Fruit fly (Drosophila melanogaster): ENCODE measurements around the gene CG13050.

CG13050 gene

DNA sequence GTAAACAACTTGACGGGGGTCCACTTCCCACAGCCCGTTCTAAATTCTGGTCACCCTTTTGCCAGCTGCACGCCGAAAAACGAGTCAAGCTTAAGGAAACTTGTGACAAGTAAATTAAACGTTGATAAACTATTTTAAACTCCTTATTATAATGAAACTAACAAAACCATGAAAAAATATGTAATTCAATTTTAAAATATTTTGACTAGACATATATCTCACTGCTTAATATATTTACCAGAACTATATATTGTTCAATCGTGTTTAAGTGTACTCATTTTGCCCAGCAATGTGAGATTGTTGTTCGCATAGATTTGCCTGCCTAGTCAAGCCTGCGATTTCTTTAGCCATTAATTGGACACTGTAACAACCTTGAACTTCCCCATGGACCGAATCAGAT is 19.5 kb downstream of the CG13050 start, which contains the start of gene CG13053 (continued):
- peak; percentile 89 for TF ChIP-seq Eip78C (GFP tag)
- TF ChIP-seq fd59A (GFP tag; optimal IDR thresholded peaks at IDR 0.05): peak; percentile 62
- TF ChIP-seq CG7368 (GFP tag; optimal IDR thresholded peaks at IDR 0.05): no peak

DNA sequence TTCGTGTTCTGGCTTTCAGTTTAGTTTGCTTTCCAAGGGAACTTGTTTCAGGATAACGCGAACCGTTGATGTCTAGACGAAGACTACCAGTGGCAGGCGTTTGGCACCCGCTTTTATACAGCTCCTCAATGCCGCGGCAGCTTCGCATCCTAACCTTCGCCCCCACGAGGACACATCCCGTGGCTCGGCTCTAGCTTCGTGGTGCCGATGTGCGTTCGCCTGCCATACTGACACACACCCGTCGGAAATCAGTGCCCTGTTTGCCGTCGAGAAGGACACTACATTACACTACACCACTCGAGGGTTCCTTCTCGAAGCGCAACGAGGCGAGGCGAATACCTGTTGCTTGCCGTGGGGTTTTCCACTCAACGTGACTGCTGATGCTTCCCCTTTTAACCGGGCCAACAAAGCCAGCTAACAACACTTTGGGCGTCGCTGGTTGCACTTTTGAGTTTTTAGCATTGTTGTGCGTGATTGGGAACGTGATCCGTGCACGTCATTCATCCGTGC is 21.9 kb downstream of the CG13050 start, which contains the start of gene CG13054:
Gene CG13054, minus strand, starts transcription at position 74 of the 510 bp plus-strand sequence.
- TF ChIP-seq topi (GFP tag; optimal IDR thresholded peaks at IDR 0.05) (no peak), Blimp-1 (GFP tag; optimal IDR thresholded peaks at IDR 0.05) (no peak), CG1621 (tag; optimal IDR thresholded peaks at IDR 0.05) (no peak), CG11294 (GFP tag; IDR thresholded peaks at IDR 0.05) (no peak), cyc (GFP tag; optimal IDR thresholded peaks at IDR 0.05) (no peak), CG8119 (GFP tag; IDR thresholded peaks at IDR 0.05) (no peak), Sox102F (GFP tag; optimal IDR thresholded peaks at IDR 0.05) (no peak), CG7368 (GFP tag; optimal IDR thresholded peaks at IDR 0.05) (no peak), fkh (GFP tag; optimal IDR thresholded peaks at IDR 0.05) (no peak), Sox15 (GFP tag; optimal IDR thresholded peaks at IDR 0.05) (no peak), OdsH (GFP tag; optimal IDR thresholded peaks at IDR 0.05) (no peak), CG10669 (GFP tag; optimal IDR thresholded peaks at IDR 0.05) (no peak), Eip78C (GFP tag) (no peak), ss (GFP tag; optimal IDR thresholded peaks at IDR 0.05) (no peak), Gug (GFP tag; IDR thresholded peaks at IDR 0.05) (no peak), Hr38 (GFP tag; optimal IDR thresholded peaks at IDR 0.05) (no peak), pdm3 (GFP tag; optimal IDR thresholded peaks at IDR 0.05) (no peak), lz (GFP tag; optimal IDR thresholded peaks at IDR 0.05) (no peak), CG8319 (GFP tag; optimal IDR thresholded peaks at IDR 0.05) (no peak)

DNA sequence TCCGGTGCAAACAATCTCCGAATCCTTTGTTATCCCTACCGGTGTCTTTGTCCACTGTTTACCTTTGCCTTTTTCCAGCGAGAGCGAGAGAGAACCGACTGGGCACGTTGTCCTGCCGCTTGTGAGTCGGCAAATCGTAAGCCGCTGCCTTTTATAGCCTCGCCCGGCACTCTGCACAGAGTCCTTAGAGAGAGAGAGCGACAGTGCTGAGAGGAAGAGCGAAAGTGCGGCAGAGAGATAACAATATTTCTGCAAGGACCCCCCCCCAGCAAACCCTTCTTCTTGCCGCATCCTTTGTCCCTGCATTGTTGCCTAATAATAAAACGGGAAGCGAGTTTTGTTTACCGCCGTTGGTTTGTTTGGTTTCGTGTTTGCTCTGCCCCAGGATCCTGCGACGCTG is 26.8 kb downstream of the CG13050 start, which contains the start of gene CG13055:
Gene CG13055, minus strand, starts transcription at position 101 of the 400 bp plus-strand sequence.
- TF ChIP-seq OdsH (GFP tag; optimal IDR thresholded peaks at IDR 0.05) (no peak), salr (GFP tag; optimal IDR thresholded peaks at IDR 0.05) (no peak), Sox14 (GFP tag; optimal IDR thresholded peaks at IDR 0.05) (no peak), svp (GFP tag) (no peak), CG3919 (GFP tag; optimal IDR thresholded peaks at IDR 0.05) (no peak), CG34406 (GFP tag; optimal IDR thresholded peaks at IDR 0.05) (no peak), topi (GFP tag; optimal IDR thresholded peaks at IDR 0.05) (no peak), CG3032 (tag; optimal IDR thresholded peaks at IDR 0.05) (no peak), Smox (GFP tag; optimal IDR thresholded peaks at IDR 0.05) (no peak), CG9139 (GFP tag; optimal IDR thresholded peaks at IDR 0.05) (no peak), Met (GFP tag; optimal IDR thresholded peaks at IDR 0.05) (no peak), Hr39 (GFP tag; optimal IDR thresholded peaks at IDR 0.05) (no peak), Sox102F (GFP tag; optimal IDR thresholded peaks at IDR 0.05) (no peak), CG10631 (GFP tag; optimal IDR thresholded peaks at IDR 0.05) (no peak), CG8632 (GFP tag; optimal IDR thresholded peaks at IDR 0.05) (no peak), CG6854 (GFP tag; optimal IDR thresholded peaks at IDR 0.05) (no peak), CG32006 (GFP tag; optimal IDR thresholded peaks at IDR 0.05) (no peak), CG4318 (GFP tag; optimal IDR thresholded peaks at IDR 0.05) (no peak), achi (GFP tag; optimal IDR thresholded peaks at IDR 0.05) (no peak), pdm3 (GFP tag; optimal IDR thresholded peaks at IDR 0.05) (no peak)

DNA sequence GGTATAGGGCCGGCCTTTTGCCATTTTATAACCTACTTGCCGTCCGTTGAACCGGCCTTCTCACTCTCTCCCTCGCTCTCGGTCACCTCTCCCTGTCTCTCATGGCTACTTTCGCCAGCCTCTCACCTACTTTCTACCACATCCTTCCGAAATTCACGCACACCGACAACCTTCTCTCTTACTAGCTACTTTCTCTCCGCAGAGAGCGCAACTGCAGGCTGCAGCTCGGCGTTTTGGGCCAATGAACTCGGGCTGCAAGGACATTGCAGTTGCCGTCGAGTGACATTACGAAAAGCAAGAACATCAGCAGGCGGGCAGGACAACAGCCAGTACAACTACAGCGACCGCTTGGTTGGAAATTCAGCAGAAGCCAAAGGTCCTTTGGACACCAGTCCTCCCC is 37.8 kb downstream of the CG13050 start:
- TF ChIP-seq achi (GFP tag; optimal IDR thresholded peaks at IDR 0.05) (no peak), Lpt (GFP tag; optimal IDR thresholded peaks at IDR 0.05) (no peak), dsx (GFP tag; optimal IDR thresholded peaks at IDR 0.05; ENCODE audit: poor library complexity, severe bottlenecking) (no peak), CG6808 (GFP tag; optimal IDR thresholded peaks at IDR 0.05) (no peak), Gug (GFP tag; IDR thresholded peaks at IDR 0.05) (no peak), dac (GFP tag; optimal IDR thresholded peaks at IDR 0.05) (no peak), svp (GFP tag) (no peak), fd85E (GFP tag; optimal IDR thresholded peaks at IDR 0.05) (no peak), CG11762 (GFP tag; optimal IDR thresholded peaks at IDR 0.05; ENCODE audit: insufficient read depth) (no peak)
